Fruit fly (Drosophila melanogaster): ENCODE results near the gene CG44325.

The CG44325 gene

dm6 chrX:9109072-9109844 lies 31.0 kb upstream of the CG44325 start (continued):
- peak; percentile 66 for TF ChIP-seq CG1603 (tag; optimal IDR thresholded peaks at IDR 0.05)
- no peak for TF ChIP-seq pan (optimal IDR thresholded peaks at IDR 0.05)
- TF ChIP-seq pan (GFP tag; optimal IDR thresholded peaks at IDR 0.05 in 1 of 2, IDR thresholded peaks at IDR 0.05 in 1 of 2), result peak in 1 of 2 experiments; percentile 44
- TF ChIP-seq CG7786 (GFP tag; optimal IDR thresholded peaks at IDR 0.05), result peak; percentile 28
- TF ChIP-seq CG2129 (GFP tag; IDR thresholded peaks at IDR 0.05; ENCODE audit: partially characterized antibody), result no peak
- peak; percentile 44 for TF ChIP-seq lmd (GFP tag; IDR thresholded peaks at IDR 0.05)
- TF ChIP-seq cg (GFP tag; optimal IDR thresholded peaks at IDR 0.05), result peak; percentile 74
- no peak for TF ChIP-seq CG43689 (GFP tag; IDR thresholded peaks at IDR 0.05)
- peak; percentile 55 for TF ChIP-seq CG18476 (GFP tag; optimal IDR thresholded peaks at IDR 0.05)
- no peak for TF ChIP-seq Nf-YA (GFP tag; IDR thresholded peaks at IDR 0.05)
- peak; percentile 82 for TF ChIP-seq CG4282 (GFP tag; optimal IDR thresholded peaks at IDR 0.05)
- no peak for TF ChIP-seq CG11398 (GFP tag; optimal IDR thresholded peaks at IDR 0.05)
- no peak for TF ChIP-seq oc (tag; optimal IDR thresholded peaks at IDR 0.05)
- TF ChIP-seq her (GFP tag; optimal IDR thresholded peaks at IDR 0.05), result peak; percentile 39
- no peak for TF ChIP-seq Scr (GFP tag; IDR thresholded peaks at IDR 0.05; ENCODE audit: partially characterized antibody)
- TF ChIP-seq Hmr (GFP tag; optimal IDR thresholded peaks at IDR 0.05), result peak; percentile 39
- peak; percentile 17 for TF ChIP-seq gcm (GFP tag; optimal IDR thresholded peaks at IDR 0.05)
- TF ChIP-seq CG2202 (tag; optimal IDR thresholded peaks at IDR 0.05), result no peak
- TF ChIP-seq ci (GFP tag; IDR thresholded peaks at IDR 0.05), result 0 out of 3 replicates have a peak, but pooled peaks have one; percentile 24
- peak; percentile 43 for TF ChIP-seq CG16815 (GFP tag; optimal IDR thresholded peaks at IDR 0.05)
- TF ChIP-seq CG34224 (GFP tag; IDR thresholded peaks at IDR 0.05; ENCODE audit: partially characterized antibody), result no peak
- no peak for TF ChIP-seq CG2889 (GFP tag; IDR thresholded peaks at IDR 0.05)
- peak; percentile 59 for TF ChIP-seq lilli (GFP tag; optimal IDR thresholded peaks at IDR 0.05)
- peak; percentile 35 for TF ChIP-seq CG15696 (tag; optimal IDR thresholded peaks at IDR 0.05)
- peak; percentile 25 for TF ChIP-seq pnt (GFP tag; optimal IDR thresholded peaks at IDR 0.05)
- no peak for TF ChIP-seq mld (GFP tag; IDR thresholded peaks at IDR 0.05; ENCODE audit: partially characterized antibody)
- no peak for TF ChIP-seq CG4328 (GFP tag; optimal IDR thresholded peaks at IDR 0.05)
- no peak for TF ChIP-seq MTF-1 (GFP tag; optimal IDR thresholded peaks at IDR 0.05; ENCODE audit: borderline replicate concordance)
- TF ChIP-seq Myb (GFP tag; optimal IDR thresholded peaks at IDR 0.05), result peak; percentile 87
- TF ChIP-seq caup (GFP tag; optimal IDR thresholded peaks at IDR 0.05; ENCODE audit: severe bottlenecking), result no peak
- peak; percentile 43 for TF ChIP-seq Rx (GFP tag; IDR thresholded peaks at IDR 0.05)
- TF ChIP-seq Atf3 (GFP tag; optimal IDR thresholded peaks at IDR 0.05), result peak; percentile 27
- peak; percentile 55 for TF ChIP-seq MESR4 (GFP tag; optimal IDR thresholded peaks at IDR 0.05)
- peak; percentile 49 for TF ChIP-seq slbo (GFP tag; IDR thresholded peaks at IDR 0.05)
- TF ChIP-seq mirr (GFP tag; optimal IDR thresholded peaks at IDR 0.05), result peak; percentile 3
- no peak for TF ChIP-seq sc (optimal IDR thresholded peaks at IDR 0.05)
- peak; percentile 10 for TF ChIP-seq sc (GFP tag; optimal IDR thresholded peaks at IDR 0.05)
- no peak for TF ChIP-seq TFAM (GFP tag; optimal IDR thresholded peaks at IDR 0.05)
- TF ChIP-seq corto (GFP tag; optimal IDR thresholded peaks at IDR 0.05), result no peak
- TF ChIP-seq crc (GFP tag; optimal IDR thresholded peaks at IDR 0.05), result no peak
- peak; percentile 18 for TF ChIP-seq fd3F (GFP tag; optimal IDR thresholded peaks at IDR 0.05)
- peak; percentile 36 for TF ChIP-seq CG17385 (GFP tag; optimal IDR thresholded peaks at IDR 0.05)
- no peak for TF ChIP-seq vfl (GFP tag; optimal IDR thresholded peaks at IDR 0.05)
- TF ChIP-seq NC2α (GFP tag; optimal IDR thresholded peaks at IDR 0.05), result no peak
- peak; percentile 46; the same call in 1 of the 2 replicates for TF ChIP-seq ssp (GFP tag; IDR thresholded peaks at IDR 0.05)
- peak; percentile 77 for TF ChIP-seq CG17361 (GFP tag; IDR thresholded peaks at IDR 0.05)
- peak; percentile 50 for TF ChIP-seq pb (GFP tag; optimal IDR thresholded peaks at IDR 0.05)
- TF ChIP-seq Bteb2 (GFP tag; optimal IDR thresholded peaks at IDR 0.05), result peak; percentile 26
- no peak for TF ChIP-seq wor (GFP tag; IDR thresholded peaks at IDR 0.05)

All from whole organism, embryonic.